Worm (Caenorhabditis elegans): Measurements from ENCODE around the gene Y55B1BR.6.

- TF ChIP-seq lin-13 (GFP tag; optimal IDR thresholded peaks at IDR 0.05) (no peak), lin-11 (tag; optimal IDR thresholded peaks at IDR 0.05) (no peak), blmp-1 (tag; optimal IDR thresholded peaks at IDR 0.05; ENCODE audit: insufficient read depth) (no peak), sem-4 (tag; optimal IDR thresholded peaks at IDR 0.05) (no peak), ZK546.5 (tag; optimal IDR thresholded peaks at IDR 0.05) (no peak), egl-27 (tag; optimal IDR thresholded peaks at IDR 0.05) (no peak), zag-1 (tag; optimal IDR thresholded peaks at IDR 0.05) (no peak), unc-55 (GFP tag; optimal IDR thresholded peaks at IDR 0.05) (no peak), mdl-1 (tag; optimal IDR thresholded peaks at IDR 0.05) (no peak), alr-1 (tag; optimal IDR thresholded peaks at IDR 0.05) (no peak), unc-62 (GFP tag; optimal IDR thresholded peaks at IDR 0.05) (no peak)
These were observed 48.5 kb upstream of the Y55B1BR.6 start, which contains the start of gene F30H5.3 for ce11 chrIII:512117-512516.
